Worm (Caenorhabditis elegans) whole organism, mixed stage, embryonic: ENCODE measurements around the gene F20D6.15.

Experiments
- M03D4.4 ChIP-seq: sonication (generic microtip); optimal IDR thresholded peaks from 2 replicates; lab custom pipeline; 2017; ENCODE audit warnings: mild to moderate bottlenecking, missing genetic modification characterization, missing compliant biosample characterization
- bed-3 ChIP-seq: fragments of 200-800 bp; sonication (Bioruptor generic); optimal IDR thresholded peaks from 3 replicates; lab custom pipeline; 2018; ENCODE audit warnings: mild to moderate bottlenecking, missing genetic modification characterization, moderate library complexity, missing compliant biosample characterization
- blmp-1 ChIP-seq: fragments of 150-350 bp; optimal IDR thresholded peaks from 2 replicates; lab custom pipeline; 2014; ENCODE audit warnings: missing biosample characterization, missing genetic modification characterization
- ceh-39 ChIP-seq: fragments of 150-350 bp; optimal IDR thresholded peaks from 2 replicates; lab custom pipeline; 2014; ENCODE audit warnings: missing biosample characterization, missing genetic modification characterization
- ceh-43 ChIP-seq: fragments of 200-800 bp; sonication (Bioruptor generic); optimal IDR thresholded peaks from 2 replicates; lab custom pipeline; 2018; ENCODE audit warnings: mild to moderate bottlenecking, missing genetic modification characterization, moderate library complexity, missing compliant biosample characterization
- ceh-83 ChIP-seq: fragments of 200-800 bp; sonication (Bioruptor generic); optimal IDR thresholded peaks from 2 replicates; lab custom pipeline; 2018; ENCODE audit warnings: mild to moderate bottlenecking, missing genetic modification characterization, missing compliant biosample characterization
- ces-1 ChIP-seq: fragments of 150-350 bp; optimal IDR thresholded peaks from 2 replicates; lab custom pipeline; 2014; ENCODE audit warnings: missing biosample characterization, missing genetic modification reagents, missing genetic modification characterization
- cnd-1 ChIP-seq: fragments of 200-800 bp; sonication (Bioruptor generic); optimal IDR thresholded peaks from 2 replicates; lab custom pipeline; 2018; ENCODE audit warnings: mild to moderate bottlenecking, missing genetic modification characterization, missing compliant biosample characterization
- drap-1 ChIP-seq: fragments of 200-800 bp; sonication (Bioruptor generic); optimal IDR thresholded peaks from 3 replicates; lab custom pipeline; 2018; ENCODE audit warnings: mild to moderate bottlenecking, missing genetic modification characterization, missing compliant biosample characterization
- elt-1 ChIP-seq: sonication (generic microtip); optimal IDR thresholded peaks from 2 replicates; lab custom pipeline; 2017; ENCODE audit warnings: missing genetic modification characterization, mild to moderate bottlenecking, missing compliant biosample characterization, antibody characterized with exemption, moderate library complexity, borderline replicate concordance; ENCODE audit not compliant: insufficient read depth
- elt-3 ChIP-seq: fragments of 150-350 bp; optimal IDR thresholded peaks from 2 replicates; lab custom pipeline; 2014; ENCODE audit warnings: missing biosample characterization, missing genetic modification characterization
- flh-1 ChIP-seq: fragments of 200-800 bp; sonication (Bioruptor generic); optimal IDR thresholded peaks from 2 replicates; lab custom pipeline; 2018; ENCODE audit warnings: mild to moderate bottlenecking, missing genetic modification characterization, moderate library complexity, missing compliant biosample characterization
- ham-2 ChIP-seq: fragments of 200-800 bp; sonication (Bioruptor generic); optimal IDR thresholded peaks from 2 replicates; lab custom pipeline; 2018; ENCODE audit warnings: mild to moderate bottlenecking, missing genetic modification characterization, missing compliant biosample characterization
- hlh-1 ChIP-seq: fragments of 150-350 bp; optimal IDR thresholded peaks from 2 replicates; lab custom pipeline; 2014; ENCODE audit warnings: missing biosample characterization, missing genetic modification reagents, missing genetic modification characterization
- lin-13 ChIP-seq: fragments of 150-350 bp; optimal IDR thresholded peaks from 2 replicates; lab custom pipeline; 2014; ENCODE audit warnings: missing biosample characterization, missing genetic modification characterization
- mab-5 ChIP-seq: fragments of 150-350 bp; optimal IDR thresholded peaks from 2 replicates; lab custom pipeline; 2014; ENCODE audit warnings: missing biosample characterization, missing genetic modification characterization
- mep-1 ChIP-seq: fragments of 150-350 bp; optimal IDR thresholded peaks from 2 replicates; lab custom pipeline; 2017; ENCODE audit warnings: missing biosample characterization, missing genetic modification reagents, missing genetic modification characterization, inconsistent platforms
- mls-2 ChIP-seq: sonication (generic microtip); optimal IDR thresholded peaks from 2 replicates; lab custom pipeline; 2016; ENCODE audit warnings: mild to moderate bottlenecking, missing genetic modification characterization, moderate library complexity, missing compliant biosample characterization
- nhr-12 ChIP-seq: fragments of 150-350 bp; optimal IDR thresholded peaks from 2 replicates; lab custom pipeline; 2014; ENCODE audit warnings: missing biosample characterization, missing genetic modification characterization
- nhr-237 ChIP-seq: fragments of 150-350 bp; optimal IDR thresholded peaks from 2 replicates; lab custom pipeline; 2014; ENCODE audit warnings: missing biosample characterization, missing genetic modification characterization
- nhr-28 ChIP-seq: fragments of 150-350 bp; optimal IDR thresholded peaks from 2 replicates; lab custom pipeline; 2014; ENCODE audit warnings: missing biosample characterization, missing genetic modification characterization
- pha-4 ChIP-seq: fragments of 150-350 bp; optimal IDR thresholded peaks from 2 replicates; lab custom pipeline; 2018; ENCODE audit warnings: missing biosample characterization, missing genetic modification reagents, missing genetic modification characterization
- sem-2 ChIP-seq: fragments of 200-800 bp; sonication (Bioruptor generic); optimal IDR thresholded peaks from 2 replicates; lab custom pipeline; 2018; ENCODE audit warnings: mild to moderate bottlenecking, missing genetic modification characterization, missing compliant biosample characterization
- snpc-4 ChIP-seq: fragments of 150-350 bp; optimal IDR thresholded peaks from 2 replicates; lab custom pipeline; 2014; ENCODE audit warnings: missing biosample characterization, missing genetic modification characterization
- sptf-1 ChIP-seq: sonication (generic microtip); optimal IDR thresholded peaks from 2 replicates; lab custom pipeline; 2017; ENCODE audit warnings: mild to moderate bottlenecking, missing genetic modification characterization, moderate library complexity, missing compliant biosample characterization
- tbx-8 ChIP-seq: fragments of 200-800 bp; sonication (Bioruptor generic); optimal IDR thresholded peaks from 2 replicates; lab custom pipeline; 2018; ENCODE audit warnings: mild to moderate bottlenecking, missing genetic modification characterization, moderate library complexity, missing compliant biosample characterization
- unc-120 ChIP-seq: sonication (generic microtip); optimal IDR thresholded peaks from 2 replicates; lab custom pipeline; 2017; ENCODE audit warnings: missing genetic modification characterization, missing compliant biosample characterization; ENCODE audit not compliant: poor library complexity, severe bottlenecking
- unc-39 ChIP-seq: fragments of 150-350 bp; optimal IDR thresholded peaks from 2 replicates; lab custom pipeline; 2014; ENCODE audit warnings: missing biosample characterization, missing genetic modification characterization
- unc-62 ChIP-seq: fragments of 150-350 bp; optimal IDR thresholded peaks from 2 replicates; lab custom pipeline; 2014; ENCODE audit warnings: missing biosample characterization, missing genetic modification reagents, missing genetic modification characterization
- zip-8 ChIP-seq: fragments of 150-350 bp; optimal IDR thresholded peaks from 2 replicates; lab custom pipeline; 2014; ENCODE audit warnings: missing biosample characterization, missing genetic modification characterization
- ztf-11 ChIP-seq: fragments of 150-350 bp; optimal IDR thresholded peaks from 2 replicates; lab custom pipeline; 2014; ENCODE audit warnings: missing biosample characterization, missing genetic modification characterization

Gene F20D6.15

ce11 chrV:8170300-8170699, 18.0 kb downstream of the F20D6.15 start:
- TF ChIP-seq hlh-1 (tag; lab: Kevin White, UChicago): no peak
- TF ChIP-seq ces-1: peak; percentile 56
- TF ChIP-seq sem-2 (GFP tag; lab: Kevin White, UChicago): no peak

DNA sequence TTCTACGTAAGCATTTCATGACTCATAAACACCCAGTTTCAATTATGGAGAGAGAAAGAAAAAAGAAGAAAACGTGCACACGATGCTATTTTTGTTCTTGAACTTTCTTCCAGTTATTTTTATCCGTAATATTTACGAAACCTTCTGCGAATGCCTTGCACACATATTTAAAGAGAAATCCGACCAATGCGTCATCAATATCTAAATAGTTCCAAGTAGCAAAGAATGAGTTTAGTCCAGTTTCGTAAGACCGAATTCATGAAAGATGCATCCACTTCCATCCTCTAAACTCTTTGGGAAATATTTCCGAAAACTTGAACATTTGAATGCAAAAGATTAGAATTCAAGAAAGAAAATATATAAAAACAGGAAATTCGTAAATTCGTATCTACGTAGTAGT, 19.1 kb downstream of the F20D6.15 start:
- TF ChIP-seq pha-4: no peak
- TF ChIP-seq snpc-4 (tag; lab: Kevin White, UChicago): no peak
- no peak for TF ChIP-seq ceh-43 (GFP tag; lab: Kevin White, UChicago)
- no peak for TF ChIP-seq ceh-83 (GFP tag; lab: Kevin White, UChicago)
- no peak for TF ChIP-seq drap-1 (GFP tag; lab: Kevin White, UChicago)
- no peak for TF ChIP-seq mep-1
- no peak for TF ChIP-seq sem-2 (GFP tag; lab: Kevin White, UChicago)
- no peak for TF ChIP-seq lin-13 (tag; lab: Kevin White, UChicago)
- no peak for TF ChIP-seq unc-62 (GFP tag; lab: Kevin White, UChicago)
- TF ChIP-seq hlh-1 (tag; lab: Kevin White, UChicago): no peak
- TF ChIP-seq ztf-11 (tag; lab: Kevin White, UChicago): no peak
- no peak for TF ChIP-seq nhr-28 (tag; lab: Kevin White, UChicago)
- TF ChIP-seq unc-39 (tag; lab: Kevin White, UChicago): no peak
- TF ChIP-seq bed-3: no peak
- TF ChIP-seq elt-3: no peak
- no peak for TF ChIP-seq mab-5 (tag; lab: Kevin White, UChicago)
- TF ChIP-seq flh-1: no peak
- TF ChIP-seq M03D4.4 (tag; lab: Kevin White, UChicago): no peak
- no peak for TF ChIP-seq ceh-39 (tag; lab: Kevin White, UChicago)
- TF ChIP-seq cnd-1 (tag; lab: Kevin White, UChicago): no peak
- TF ChIP-seq, all 35 proteins: peak for 0

DNA sequence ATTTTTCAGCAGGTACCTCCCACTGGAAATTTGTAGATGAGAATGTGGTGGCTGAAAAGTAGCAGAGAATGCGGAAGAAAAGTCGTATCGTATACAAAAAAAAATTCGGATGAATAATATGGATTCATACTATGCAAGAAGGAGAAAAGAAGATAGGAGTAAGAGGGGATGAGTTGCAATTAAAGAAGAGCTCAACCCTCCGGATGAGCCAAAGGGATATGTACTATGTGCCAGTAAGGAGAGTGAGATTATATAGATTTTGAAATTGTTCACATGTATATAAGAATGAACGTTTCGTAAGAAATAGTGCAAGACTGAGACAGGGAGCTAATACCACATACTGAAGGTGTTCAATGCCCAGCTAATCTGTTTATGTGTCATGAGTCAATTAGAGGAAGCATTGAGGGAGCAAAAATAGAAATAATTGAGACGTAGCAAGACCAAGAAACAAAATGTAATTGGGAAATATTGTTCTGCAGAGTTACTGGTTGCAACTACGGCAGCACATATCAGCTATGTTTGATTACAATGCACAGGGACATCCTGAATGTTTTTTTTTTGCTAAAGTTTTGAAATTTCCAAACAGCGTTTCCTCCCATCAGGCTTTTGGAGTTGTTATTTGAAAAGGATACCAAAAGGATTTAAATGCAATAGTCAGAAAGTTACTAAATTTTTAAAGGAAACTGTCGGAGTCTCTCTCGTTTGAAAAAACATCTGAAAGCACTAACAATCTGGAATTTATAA, 19.9 kb downstream of the F20D6.15 start, which contains the start of gene F20D6.8:
F20D6.8 (minus strand) TSS at position 51 of the 744 bp plus-strand sequence.
- TF ChIP-seq ces-1 (peak; percentile 32), elt-1 (tag; lab: Kevin White, UChicago) (no peak), unc-120 (tag; lab: Kevin White, UChicago) (no peak)

DNA sequence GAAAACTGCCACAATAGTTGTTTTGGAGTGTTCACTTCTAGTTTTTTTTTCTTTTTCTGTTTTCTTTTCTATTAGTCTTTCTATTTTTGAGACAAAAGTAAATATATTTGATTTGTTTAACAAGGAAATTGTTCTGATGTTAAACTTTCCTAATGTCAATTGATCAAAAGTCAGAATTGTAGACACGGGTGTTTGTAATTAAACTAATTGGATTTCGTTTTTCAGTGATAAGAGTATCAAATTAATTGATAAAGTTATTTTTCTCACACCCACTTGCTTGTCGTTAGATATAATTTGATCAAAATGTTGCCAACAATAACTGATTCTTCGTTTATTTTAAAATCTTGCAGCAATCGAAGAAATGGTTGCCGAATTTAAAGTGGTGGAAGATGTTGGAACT, 25.1 kb downstream of the F20D6.15 start:
- TF ChIP-seq lin-13 (tag; lab: Kevin White, UChicago): no peak
- no peak for TF ChIP-seq unc-39 (tag; lab: Kevin White, UChicago)
- TF ChIP-seq nhr-237 (tag; lab: Kevin White, UChicago): no peak
- no peak for TF ChIP-seq ceh-83 (GFP tag; lab: Kevin White, UChicago)
- TF ChIP-seq nhr-28 (tag; lab: Kevin White, UChicago): no peak
- no peak for TF ChIP-seq tbx-8 (GFP tag; lab: Kevin White, UChicago)
- TF ChIP-seq ztf-11 (tag; lab: Kevin White, UChicago): no peak
- TF ChIP-seq M03D4.4 (tag; lab: Kevin White, UChicago): no peak
- TF ChIP-seq sem-2 (GFP tag; lab: Kevin White, UChicago): no peak
- TF ChIP-seq drap-1 (GFP tag; lab: Kevin White, UChicago): no peak
- TF ChIP-seq mep-1: no peak
- no peak for TF ChIP-seq mls-2 (tag; lab: Kevin White, UChicago)
- TF ChIP-seq zip-8: no peak
- TF ChIP-seq ham-2 (GFP tag; lab: Kevin White, UChicago): no peak
- no peak for TF ChIP-seq sptf-1
- TF ChIP-seq snpc-4 (tag; lab: Kevin White, UChicago): no peak
- no peak for TF ChIP-seq unc-62 (GFP tag; lab: Kevin White, UChicago)
- TF ChIP-seq bed-3: no peak

- TF ChIP-seq unc-62 (GFP tag; lab: Kevin White, UChicago) (no peak), hlh-1 (tag; lab: Kevin White, UChicago) (no peak), M03D4.4 (tag; lab: Kevin White, UChicago) (no peak), ham-2 (GFP tag; lab: Kevin White, UChicago) (no peak), mab-5 (tag; lab: Kevin White, UChicago) (no peak), flh-1 (no peak), lin-13 (tag; lab: Kevin White, UChicago) (no peak), blmp-1 (tag; lab: Kevin White, UChicago) (no peak), unc-39 (tag; lab: Kevin White, UChicago) (no peak), ceh-39 (tag; lab: Kevin White, UChicago) (no peak), bed-3 (no peak), sem-2 (GFP tag; lab: Kevin White, UChicago) (no peak), mep-1 (no peak), nhr-12 (tag; lab: Kevin White, UChicago) (no peak), cnd-1 (tag; lab: Kevin White, UChicago) (no peak), nhr-28 (tag; lab: Kevin White, UChicago) (no peak)
Observed at ce11 chrV:8161699-8162098, 26.6 kb downstream of the F20D6.15 start, which contains the start of gene F20D6.5. Gene F20D6.5, plus strand, starts transcription at chrV:8161957.
